Fruit fly (Drosophila melanogaster): Measurements from ENCODE around the gene Or85b.

dm6 chr3R:8528862-8529261 lies 17.7 kb upstream of the Or85b start, which contains the start of gene CG11741:
- no peak for TF ChIP-seq psq (optimal IDR thresholded peaks at IDR 0.05)
- TF ChIP-seq Myc (optimal IDR thresholded peaks at IDR 0.05), result no peak
- no peak for TF ChIP-seq ttk (optimal IDR thresholded peaks at IDR 0.05)
- no peak for TF ChIP-seq h (optimal IDR thresholded peaks at IDR 0.05)

Data from Kc167 (cell line).